Fruit fly (Drosophila melanogaster) whole organism, embryonic: ENCODE data around the gene PsGEF.

Source experiments
- Abd-B ChIP-seq: fragments of 200-800 bp; sonication (Bioruptor generic); optimal IDR thresholded peaks from 2 replicates; lab custom pipeline; 2018; ENCODE audit warnings: missing biosample characterization, mild to moderate bottlenecking, missing genetic modification characterization, moderate library complexity
- Bteb2 ChIP-seq: fragments of 200-800 bp; sonication (Bioruptor generic); optimal IDR thresholded peaks from 2 replicates; lab custom pipeline; 2016; ENCODE audit warnings: missing biosample characterization, missing genetic modification characterization
- C15 ChIP-seq: fragments of 200-800 bp; sonication (Bioruptor generic); IDR thresholded peaks from 3 replicates; pipeline ENCODE4 v1.3.6; 2022; ENCODE audit warnings: missing biosample characterization, missing genetic modification characterization
- CG10209 ChIP-seq: fragments of 200-800 bp; sonication (Bioruptor generic); optimal IDR thresholded peaks from 3 replicates; lab custom pipeline; 2017; ENCODE audit warnings: missing biosample characterization, mild to moderate bottlenecking, missing genetic modification characterization, missing genetic modification reagents
- CG10979 ChIP-seq: fragments of 200-800 bp; sonication (Bioruptor generic); optimal IDR thresholded peaks from 2 replicates; lab custom pipeline; 2018; ENCODE audit warnings: missing biosample characterization, mild to moderate bottlenecking, missing genetic modification characterization, moderate library complexity
- CG11247 ChIP-seq: fragments of 200-800 bp; sonication (Bioruptor generic); IDR thresholded peaks from 2 replicates; pipeline ENCODE4 v1.3.6; 2022; ENCODE audit warnings: missing biosample characterization, missing genetic modification characterization
- CG13123 ChIP-seq: fragments of 200-800 bp; sonication (Bioruptor generic); optimal IDR thresholded peaks from 2 replicates; lab custom pipeline; 2016; ENCODE audit warnings: missing biosample characterization, missing genetic modification characterization
- CG13424 ChIP-seq: fragments of 200-800 bp; sonication (Bioruptor generic); optimal IDR thresholded peaks from 2 replicates; lab custom pipeline; 2019; ENCODE audit warnings: missing biosample characterization, mild to moderate bottlenecking, missing genetic modification characterization, moderate library complexity
- CG16815 ChIP-seq: fragments of 200-800 bp; sonication (Bioruptor generic); optimal IDR thresholded peaks from 3 replicates; lab custom pipeline; 2017; ENCODE audit warnings: missing biosample characterization, mild to moderate bottlenecking, missing genetic modification characterization
- CG17385 ChIP-seq: fragments of 200-800 bp; sonication (Bioruptor generic); optimal IDR thresholded peaks from 3 replicates; lab custom pipeline; 2018; ENCODE audit warnings: missing biosample characterization, mild to moderate bottlenecking, missing genetic modification characterization
- CG18764 ChIP-seq: fragments of 200-800 bp; sonication (Bioruptor generic); optimal IDR thresholded peaks from 3 replicates; lab custom pipeline; 2016; ENCODE audit warnings: missing biosample characterization, missing genetic modification characterization
- CG2202 ChIP-seq: fragments of 200-800 bp; sonication (Bioruptor generic); optimal IDR thresholded peaks from 2 replicates; lab custom pipeline; 2018; ENCODE audit warnings: missing biosample characterization, mild to moderate bottlenecking, missing genetic modification characterization
- CG31224 ChIP-seq: fragments of 200-800 bp; sonication (Bioruptor generic); IDR thresholded peaks from 2 replicates; pipeline ENCODE4 v1.3.6; 2022; ENCODE audit warnings: missing biosample characterization, missing genetic modification characterization
- CG31365 ChIP-seq: fragments of 200-800 bp; sonication (Bioruptor generic); optimal IDR thresholded peaks from 2 replicates; lab custom pipeline; 2018; ENCODE audit warnings: missing biosample characterization, mild to moderate bottlenecking, missing genetic modification characterization
- CG4404 ChIP-seq: fragments of 200-800 bp; sonication (Bioruptor generic); IDR thresholded peaks from 2 replicates; pipeline ENCODE4 v1.3.6; 2022; ENCODE audit warnings: missing biosample characterization, missing genetic modification characterization
- CG6683 ChIP-seq: fragments of 200-800 bp; sonication (Bioruptor generic); optimal IDR thresholded peaks from 2 replicates; lab custom pipeline; 2017; ENCODE audit warnings: missing biosample characterization, mild to moderate bottlenecking, missing genetic modification characterization, missing genetic modification reagents
- CG7928 ChIP-seq: fragments of 200-800 bp; sonication (Bioruptor generic); optimal IDR thresholded peaks from 2 replicates; lab custom pipeline; 2017; ENCODE audit warnings: missing biosample characterization, mild to moderate bottlenecking, missing genetic modification characterization
- CG9437 ChIP-seq: fragments of 200-800 bp; sonication (Bioruptor generic); optimal IDR thresholded peaks from 2 replicates; lab custom pipeline; 2018; ENCODE audit warnings: missing biosample characterization, mild to moderate bottlenecking, missing genetic modification characterization
- Chrac-16 ChIP-seq: fragments of 200-800 bp; sonication (Bioruptor generic); optimal IDR thresholded peaks from 3 replicates; lab custom pipeline; 2016; ENCODE audit warnings: missing biosample characterization, missing genetic modification characterization
- CoRest ChIP-seq: fragments of 200-800 bp; sonication (Bioruptor generic); optimal IDR thresholded peaks from 3 replicates; lab custom pipeline; 2018; ENCODE audit warnings: missing biosample characterization, mild to moderate bottlenecking, missing genetic modification characterization, moderate library complexity
- D19B ChIP-seq: fragments of 200-800 bp; sonication (Bioruptor generic); optimal IDR thresholded peaks from 2 replicates; lab custom pipeline; 2017; ENCODE audit warnings: missing biosample characterization, mild to moderate bottlenecking, missing genetic modification characterization
- Elba2 ChIP-seq: fragments of 200-800 bp; sonication (Bioruptor generic); optimal IDR thresholded peaks from 3 replicates; lab custom pipeline; 2016; ENCODE audit warnings: missing biosample characterization, missing genetic modification characterization
- Ets65A ChIP-seq: fragments of 200-800 bp; sonication (Bioruptor generic); peaks from one replicate; lab custom pipeline; 2016; ENCODE audit warnings: missing biosample characterization, missing genetic modification characterization
- H2.0 ChIP-seq: fragments of 200-800 bp; sonication (Bioruptor generic); IDR thresholded peaks from 2 replicates; pipeline ENCODE4 v1.3.6; 2022; ENCODE audit warnings: missing biosample characterization, missing genetic modification characterization
- HmgD ChIP-seq: fragments of 200-800 bp; sonication (Bioruptor generic); optimal IDR thresholded peaks from 3 replicates; lab custom pipeline; 2016; ENCODE audit warnings: missing biosample characterization, missing genetic modification characterization
- Nf-YA ChIP-seq: fragments of 200-800 bp; sonication (Bioruptor generic); IDR thresholded peaks from 2 replicates; pipeline ENCODE4 v1.3.6; 2022; ENCODE audit warnings: missing biosample characterization, missing genetic modification characterization
- Poxn ChIP-seq: fragments of 200-800 bp; sonication (Bioruptor generic); IDR thresholded peaks from 2 replicates; pipeline ENCODE4 v1.3.6; 2022; ENCODE audit warnings: missing biosample characterization, missing genetic modification characterization
- Ptx1 ChIP-seq: fragments of 200-800 bp; sonication (Bioruptor generic); IDR thresholded peaks from 2 replicates; pipeline ENCODE4 v1.3.6; 2022; ENCODE audit warnings: missing biosample characterization, missing genetic modification characterization
- Six4 ChIP-seq: fragments of 200-800 bp; sonication (Bioruptor generic); optimal IDR thresholded peaks from 2 replicates; lab custom pipeline; 2016; ENCODE audit warnings: missing biosample characterization, missing genetic modification characterization
- Ssrp ChIP-seq: fragments of 200-800 bp; sonication (Bioruptor generic); optimal IDR thresholded peaks from 2 replicates; lab custom pipeline; 2018; ENCODE audit warnings: missing biosample characterization, mild to moderate bottlenecking, missing genetic modification characterization, moderate library complexity
- ac ChIP-seq: fragments of 200-800 bp; sonication (Bioruptor generic); optimal IDR thresholded peaks from 3 replicates; lab custom pipeline; 2017; ENCODE audit warnings: missing biosample characterization, mild to moderate bottlenecking, missing genetic modification characterization
- ara ChIP-seq: fragments of 200-800 bp; sonication (Bioruptor generic); IDR thresholded peaks from 2 replicates; pipeline ENCODE4 v1.3.6; 2022; ENCODE audit warnings: missing biosample characterization, missing genetic modification characterization
- bbx ChIP-seq: fragments of 200-800 bp; sonication (Bioruptor generic); IDR thresholded peaks from 2 replicates; pipeline ENCODE4 v1.3.6; 2022; ENCODE audit warnings: missing biosample characterization, missing genetic modification characterization; ENCODE audit not compliant: partially characterized antibody
- chif ChIP-seq, 2 experiments: fragments of 200-800 bp; sonication (Bioruptor generic); optimal IDR thresholded peaks; 3 replicates each; lab custom pipeline; 2016; ENCODE audit warnings: missing biosample characterization in 2 of 2, missing genetic modification characterization in 2 of 2
- chm ChIP-seq: fragments of 200-800 bp; sonication (Bioruptor generic); IDR thresholded peaks from 2 replicates; pipeline ENCODE4 v1.3.6; 2022; ENCODE audit warnings: missing biosample characterization, missing genetic modification characterization
- chn ChIP-seq: fragments of 200-800 bp; sonication (Bioruptor generic); optimal IDR thresholded peaks from 2 replicates; lab custom pipeline; 2016; ENCODE audit warnings: missing biosample characterization, missing genetic modification characterization
- crp ChIP-seq, 2 experiments: fragments of 200-800 bp; sonication (Bioruptor generic); optimal IDR thresholded peaks; 2 replicates in 1 of 2; 3 replicates in 1 of 2; lab custom pipeline; 2017; ENCODE audit warnings: missing biosample characterization in 2 of 2, missing genetic modification characterization in 2 of 2, mild to moderate bottlenecking in 1 of 2, moderate library complexity in 1 of 2
- grn ChIP-seq: fragments of 200-800 bp; sonication (Bioruptor generic); optimal IDR thresholded peaks from 3 replicates; lab custom pipeline; 2017; ENCODE audit warnings: missing biosample characterization, missing genetic modification characterization
- jing ChIP-seq: fragments of 200-800 bp; sonication (Bioruptor generic); optimal IDR thresholded peaks from 2 replicates; lab custom pipeline; 2018; ENCODE audit warnings: missing biosample characterization, mild to moderate bottlenecking, missing genetic modification characterization
- kay ChIP-seq: fragments of 200-800 bp; sonication (Bioruptor generic); optimal IDR thresholded peaks from 2 replicates; lab custom pipeline; 2016; ENCODE audit warnings: missing biosample characterization, missing genetic modification characterization
- oc ChIP-seq: fragments of 200-800 bp; sonication (Bioruptor generic); optimal IDR thresholded peaks from 2 replicates; lab custom pipeline; 2018; ENCODE audit warnings: missing biosample characterization, mild to moderate bottlenecking, missing genetic modification characterization, moderate library complexity
- pan ChIP-seq, 4 experiments: fragments of >200 bp in 3 of 4; fragments of 200-800 bp in 1 of 4; sonication (Bioruptor generic) in 1 of 4; optimal IDR thresholded peaks in 3 of 4; IDR thresholded peaks in 1 of 4; 2 replicates each; pipeline versions ENCODE4 v1.3.6 to Lab custom; 2017 to 2022; ENCODE audit warnings: missing biosample characterization in 2 of 4, missing genetic modification characterization in 2 of 4, mixed read lengths in 1 of 4
- sc ChIP-seq, 3 experiments: fragments of >200 bp in 2 of 3; fragments of 200-800 bp in 1 of 3; sonication (Bioruptor generic) in 1 of 3; optimal IDR thresholded peaks; 2 replicates in 2 of 3; 3 replicates in 1 of 3; lab custom pipeline; 2017; ENCODE audit warnings: mild to moderate bottlenecking in 1 of 3, missing biosample characterization in 1 of 3, missing genetic modification characterization in 1 of 3, missing genetic modification reagents in 1 of 3
- sd ChIP-seq: fragments of 200-800 bp; sonication (Bioruptor generic); optimal IDR thresholded peaks from 3 replicates; lab custom pipeline; 2018; ENCODE audit warnings: missing biosample characterization, mild to moderate bottlenecking, missing genetic modification characterization, moderate library complexity
- shn ChIP-seq: fragments of 200-800 bp; sonication (Bioruptor generic); optimal IDR thresholded peaks from 3 replicates; lab custom pipeline; 2016; ENCODE audit warnings: missing biosample characterization, missing genetic modification characterization
- stwl ChIP-seq: fragments of 200-800 bp; sonication (Bioruptor generic); optimal IDR thresholded peaks from 3 replicates; lab custom pipeline; 2018; ENCODE audit warnings: missing biosample characterization, mild to moderate bottlenecking, missing genetic modification characterization, moderate library complexity
- tx ChIP-seq: fragments of 200-800 bp; sonication (Bioruptor generic); optimal IDR thresholded peaks from 2 replicates; lab custom pipeline; 2016; ENCODE audit warnings: missing biosample characterization, missing genetic modification characterization
- vvl ChIP-seq: fragments of 200-800 bp; sonication (Bioruptor generic); IDR thresholded peaks from 2 replicates; pipeline ENCODE4 v1.3.6; 2022; ENCODE audit warnings: missing biosample characterization, missing genetic modification characterization
- wdn ChIP-seq: fragments of 200-800 bp; sonication (Bioruptor generic); IDR thresholded peaks from 2 replicates; pipeline ENCODE4 v1.3.6; 2022; ENCODE audit warnings: missing biosample characterization, missing genetic modification characterization

PsGEF gene

DNA sequence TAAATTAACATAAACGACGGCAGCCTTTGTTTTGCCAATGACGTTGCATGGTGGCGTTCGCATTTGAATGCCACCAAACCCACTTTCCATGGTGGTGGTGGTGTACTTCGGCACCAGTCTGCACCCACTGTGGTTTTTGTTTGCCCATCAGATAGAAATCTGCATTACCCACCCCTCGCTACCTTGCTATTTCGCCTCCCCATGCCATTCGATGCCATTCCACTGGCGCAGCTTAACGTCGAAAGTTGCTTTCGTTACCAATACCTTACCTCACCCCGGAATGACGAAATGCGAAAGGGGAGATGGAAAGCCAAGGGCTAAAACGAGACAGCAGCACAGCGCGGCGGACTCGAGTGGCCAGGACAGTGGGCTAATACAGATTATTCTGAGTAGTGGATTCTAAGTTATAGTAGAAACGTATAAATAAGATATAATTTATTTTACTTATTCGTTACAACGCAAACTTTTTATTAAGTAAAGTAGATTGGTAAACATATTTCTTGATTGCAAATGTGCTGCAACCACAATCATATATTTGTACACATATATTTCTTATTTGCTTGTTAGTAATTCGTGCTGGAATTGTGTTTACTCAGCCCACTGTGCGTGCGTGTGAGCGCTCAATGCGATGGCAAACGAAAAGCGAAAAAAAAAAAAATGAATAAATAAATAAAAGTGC lies 8.9 kb upstream of the PsGEF start (continued):
- no peak for TF ChIP-seq wdn (GFP tag; lab: Robert Waterston, UW)
- no peak for TF ChIP-seq CG6683 (GFP tag; lab: Kevin White, UChicago)
- TF ChIP-seq vvl (GFP tag; lab: Robert Waterston, UW) = peak; percentile 37; the same call in 1 of the 2 replicates
- no peak for TF ChIP-seq shn
- TF ChIP-seq C15 (GFP tag; lab: Robert Waterston, UW) = no peak
- TF ChIP-seq HmgD = no peak
- peak; percentile 54 for TF ChIP-seq Ssrp
- TF ChIP-seq Elba2 (GFP tag; lab: Kevin White, UChicago) = no peak
- no peak for TF ChIP-seq sc (optimal IDR thresholded peaks at IDR 0.05; lab: Kevin White, UChicago)
- TF ChIP-seq sc (GFP tag; optimal IDR thresholded peaks at IDR 0.05; lab: Kevin White, UChicago) = peak; percentile 45
- TF ChIP-seq chn (GFP tag; lab: Kevin White, UChicago) = no peak
- no peak for TF ChIP-seq crp (GFP tag; optimal IDR thresholded peaks at IDR 0.05; lab: Kevin White, UChicago)
- peak in 1 of 2 experiments; percentile 27 for TF ChIP-seq chif (GFP tag; optimal IDR thresholded peaks at IDR 0.05; lab: Kevin White, UChicago)
- TF ChIP-seq CG2202 = peak; percentile 42
- TF ChIP-seq stwl (tag; lab: Kevin White, UChicago) = no peak
- no peak for TF ChIP-seq CG7928
- TF ChIP-seq sd (tag; lab: Kevin White, UChicago) = no peak
- no peak for TF ChIP-seq CG4404 (GFP tag; lab: Robert Waterston, UW)
- TF ChIP-seq chm (GFP tag; lab: Robert Waterston, UW) = no peak
- no peak for TF ChIP-seq Poxn (GFP tag; lab: Robert Waterston, UW)
- peak; percentile 34 for TF ChIP-seq CG18764 (GFP tag; lab: Kevin White, UChicago)
- no peak for TF ChIP-seq tx (GFP tag; lab: Kevin White, UChicago)
- no peak for TF ChIP-seq bbx (GFP tag; lab: Robert Waterston, UW)
- no peak for TF ChIP-seq CG13123 (GFP tag; lab: Kevin White, UChicago)
- TF ChIP-seq kay (GFP tag; lab: Kevin White, UChicago) = peak; percentile 29
- peak; percentile 43 for TF ChIP-seq CG17385
- TF ChIP-seq Six4 (GFP tag; lab: Kevin White, UChicago) = no peak
- TF ChIP-seq grn = no peak
- peak; percentile 75 for TF ChIP-seq Ets65A
- no peak for TF ChIP-seq pan (optimal IDR thresholded peaks at IDR 0.05; lab: Kevin White, UChicago)
- TF ChIP-seq pan (GFP tag; optimal IDR thresholded peaks at IDR 0.05 in 1 of 2, IDR thresholded peaks at IDR 0.05 in 1 of 2) = peak in 1 of 2 experiments; percentile 51
- peak; percentile 20 for TF ChIP-seq Abd-B
- peak; percentile 46 for TF ChIP-seq CG10209 (GFP tag; lab: Kevin White, UChicago)
- TF ChIP-seq CG9437 = peak; percentile 14
- peak; percentile 53 for TF ChIP-seq CoRest
- TF ChIP-seq H2.0 (GFP tag; lab: Robert Waterston, UW) = no peak; the same call in 1 of the 2 replicates
- peak; percentile 52 for TF ChIP-seq CG13424
- peak; percentile 10 for TF ChIP-seq ac (GFP tag; lab: Kevin White, UChicago)
- peak; percentile 40; the same call in 1 of the 2 replicates for TF ChIP-seq ara
- TF ChIP-seq D19B (GFP tag; lab: Kevin White, UChicago) = no peak
- peak; percentile 49; the same call in 1 of the 2 replicates for TF ChIP-seq Ptx1 (GFP tag; lab: Robert Waterston, UW)
- peak; percentile 31 for TF ChIP-seq Chrac-16 (GFP tag; lab: Kevin White, UChicago)
- TF ChIP-seq CG10979 (tag; lab: Kevin White, UChicago) = peak; percentile 73
- TF ChIP-seq CG31224 = no peak
- TF ChIP-seq Bteb2 (GFP tag; lab: Kevin White, UChicago) = no peak
- peak; percentile 25 for TF ChIP-seq oc (tag; lab: Kevin White, UChicago)
- TF ChIP-seq Nf-YA (GFP tag; lab: Robert Waterston, UW) = no peak
- peak; percentile 16 for TF ChIP-seq CG16815 (GFP tag; lab: Kevin White, UChicago)
- no peak for TF ChIP-seq jing (GFP tag; lab: Kevin White, UChicago)
- no peak for TF ChIP-seq CG31365 (tag; lab: Kevin White, UChicago)
- TF ChIP-seq CG11247 (GFP tag; lab: Robert Waterston, UW) = no peak
